Fruit fly (Drosophila melanogaster) whole organism, adult: Measurements from ENCODE around the gene ifc.
A peak's percentile ranks its signal among the peaks of the same experiment; 100 is the strongest.

Experiments used
- CG11617 ChIP-seq: fragments of 200-800 bp; sonication (Bioruptor generic); optimal IDR thresholded peaks from 2 replicates; lab custom pipeline; 2017; ENCODE audit warnings: mild to moderate bottlenecking, missing biosample characterization, missing genetic modification reagents, missing genetic modification characterization
- CG12768 ChIP-seq: fragments of 200-800 bp; sonication (Bioruptor generic); optimal IDR thresholded peaks from 2 replicates; lab custom pipeline; 2017; ENCODE audit warnings: missing biosample characterization, missing genetic modification characterization, mild to moderate bottlenecking, moderate library complexity, missing genetic modification reagents
- CG14711 ChIP-seq: fragments of 200-800 bp; sonication (Bioruptor generic); optimal IDR thresholded peaks from 2 replicates; lab custom pipeline; 2018; ENCODE audit warnings: missing biosample characterization, mild to moderate bottlenecking, missing genetic modification characterization, moderate library complexity
- CG1620 ChIP-seq: fragments of 200-800 bp; sonication (Bioruptor generic); optimal IDR thresholded peaks from 2 replicates; lab custom pipeline; 2016; ENCODE audit warnings: missing biosample characterization, missing genetic modification characterization
- CG33017 ChIP-seq: fragments of 200-800 bp; sonication (Bioruptor generic); optimal IDR thresholded peaks from 2 replicates; lab custom pipeline; 2018; ENCODE audit warnings: missing biosample characterization, mild to moderate bottlenecking, missing genetic modification characterization, moderate library complexity
- CG5204 ChIP-seq: fragments of 200-800 bp; sonication (Bioruptor generic); optimal IDR thresholded peaks from 2 replicates; lab custom pipeline; 2016; ENCODE audit warnings: missing biosample characterization, missing genetic modification characterization
- CG7045 ChIP-seq: fragments of 200-800 bp; sonication (Bioruptor generic); optimal IDR thresholded peaks from 2 replicates; lab custom pipeline; 2017; ENCODE audit warnings: missing biosample characterization, mild to moderate bottlenecking, missing genetic modification characterization
- CG7101 ChIP-seq: fragments of 200-800 bp; sonication (Bioruptor generic); optimal IDR thresholded peaks from 2 replicates; lab custom pipeline; 2018; ENCODE audit warnings: missing biosample characterization, mild to moderate bottlenecking, missing genetic modification characterization, moderate library complexity
- Clk ChIP-seq: fragments of 200-800 bp; sonication (Bioruptor generic); optimal IDR thresholded peaks from 2 replicates; lab custom pipeline; 2017; ENCODE audit warnings: missing biosample characterization, missing genetic modification characterization
- Crg-1 ChIP-seq: fragments of 200-800 bp; sonication (Bioruptor generic); optimal IDR thresholded peaks from 2 replicates; lab custom pipeline; 2016; ENCODE audit warnings: missing biosample characterization, missing genetic modification characterization
- Hr96 ChIP-seq: fragments of 200-800 bp; sonication (Bioruptor generic); optimal IDR thresholded peaks from 2 replicates; lab custom pipeline; 2016; ENCODE audit warnings: missing biosample characterization, missing genetic modification characterization
- Mnt ChIP-seq: fragments of 200-800 bp; sonication (Bioruptor generic); optimal IDR thresholded peaks from 2 replicates; lab custom pipeline; 2016; ENCODE audit warnings: missing biosample characterization, mild to moderate bottlenecking, missing genetic modification characterization
- bab1 ChIP-seq: fragments of 200-800 bp; sonication (Bioruptor generic); optimal IDR thresholded peaks from 3 replicates; lab custom pipeline; 2019; ENCODE audit warnings: missing biosample characterization, mild to moderate bottlenecking, missing genetic modification characterization, moderate library complexity
- cic ChIP-seq: fragments of 200-800 bp; sonication (Bioruptor generic); optimal IDR thresholded peaks from 2 replicates; lab custom pipeline; 2017; ENCODE audit warnings: missing biosample characterization, mild to moderate bottlenecking, missing genetic modification characterization, moderate library complexity
- cnc ChIP-seq, 2 experiments: fragments of >200 bp; optimal IDR thresholded peaks; 2 replicates each; lab custom pipeline; 2017
- kay ChIP-seq: fragments of 200-800 bp; sonication (Bioruptor generic); peaks from one replicate; lab custom pipeline; 2016; ENCODE audit warnings: missing biosample characterization, missing genetic modification characterization, borderline replicate concordance
- ovo ChIP-seq: fragments of 200-800 bp; sonication (Bioruptor generic); optimal IDR thresholded peaks from 2 replicates; lab custom pipeline; 2016; ENCODE audit warnings: missing biosample characterization, missing genetic modification characterization
- pad ChIP-seq: fragments of 200-800 bp; sonication (Bioruptor generic); optimal IDR thresholded peaks from 3 replicates; lab custom pipeline; 2017; ENCODE audit warnings: missing biosample characterization, missing genetic modification characterization, mild to moderate bottlenecking, moderate library complexity, missing genetic modification reagents
- tj ChIP-seq: fragments of 200-800 bp; sonication (Bioruptor generic); optimal IDR thresholded peaks from 3 replicates; lab custom pipeline; 2017; ENCODE audit warnings: missing biosample characterization, mild to moderate bottlenecking, missing genetic modification characterization, moderate library complexity
- toe ChIP-seq: fragments of 200-800 bp; sonication (Bioruptor generic); optimal IDR thresholded peaks from 2 replicates; lab custom pipeline; 2016; ENCODE audit warnings: missing biosample characterization, missing genetic modification characterization

ifc gene

DNA sequence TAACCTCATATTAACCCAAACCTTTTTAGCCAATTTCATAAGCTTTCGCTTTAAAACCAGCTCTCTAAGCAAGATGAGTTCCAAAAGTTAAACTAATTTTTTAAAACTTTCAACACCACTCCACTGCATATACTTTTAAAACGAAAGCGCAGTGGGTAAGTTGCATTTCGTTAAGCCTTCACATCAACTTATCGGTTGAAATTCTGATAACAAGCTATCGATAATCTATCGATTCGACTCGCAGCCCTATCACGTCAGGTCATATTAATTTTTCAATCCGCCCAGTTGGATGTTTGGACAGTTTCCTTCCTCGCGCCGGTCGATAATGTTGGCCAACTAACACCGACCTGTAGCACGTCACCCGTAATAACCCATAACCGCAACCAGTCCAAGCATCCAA, at the start of gene ifc:
ifc (plus strand) TSS at position 255 of the 400 bp plus-strand sequence.
- peak; percentile 45 for TF ChIP-seq Mnt (GFP tag; lab: Kevin White, UChicago)
- no peak for TF ChIP-seq toe (GFP tag; lab: Kevin White, UChicago)
- no peak for TF ChIP-seq CG5204 (GFP tag; lab: Kevin White, UChicago)
- TF ChIP-seq CG7045 (GFP tag; lab: Kevin White, UChicago): no peak
- TF ChIP-seq CG33017 (tag; lab: Kevin White, UChicago): no peak
- peak; percentile 24 for TF ChIP-seq CG14711 (tag; lab: Kevin White, UChicago)
- TF ChIP-seq cic: peak; percentile 17
- TF ChIP-seq Hr96 (GFP tag; lab: Kevin White, UChicago): peak; percentile 36
- no peak for TF ChIP-seq ovo (GFP tag; lab: Kevin White, UChicago)
- peak; percentile 20 for TF ChIP-seq tj (GFP tag; lab: Kevin White, UChicago)
- peak; percentile 3 for TF ChIP-seq CG12768 (GFP tag; lab: Kevin White, UChicago)
- TF ChIP-seq pad (GFP tag; lab: Kevin White, UChicago): no peak
- no peak for TF ChIP-seq kay (GFP tag; lab: Kevin White, UChicago)
- TF ChIP-seq cnc (optimal IDR thresholded peaks at IDR 0.05; lab: Kevin White, UChicago): no peak
- TF ChIP-seq Crg-1: no peak
- peak; percentile 26 for TF ChIP-seq CG11617 (GFP tag; lab: Kevin White, UChicago)
- peak; percentile 50 for TF ChIP-seq CG7101 (tag; lab: Kevin White, UChicago)
- peak; percentile 35 for TF ChIP-seq Clk (GFP tag; lab: Kevin White, UChicago)
- TF ChIP-seq bab1 (GFP tag; lab: Kevin White, UChicago): peak; percentile 61
- peak; percentile 57 for TF ChIP-seq CG1620 (GFP tag; lab: Kevin White, UChicago)

DNA sequence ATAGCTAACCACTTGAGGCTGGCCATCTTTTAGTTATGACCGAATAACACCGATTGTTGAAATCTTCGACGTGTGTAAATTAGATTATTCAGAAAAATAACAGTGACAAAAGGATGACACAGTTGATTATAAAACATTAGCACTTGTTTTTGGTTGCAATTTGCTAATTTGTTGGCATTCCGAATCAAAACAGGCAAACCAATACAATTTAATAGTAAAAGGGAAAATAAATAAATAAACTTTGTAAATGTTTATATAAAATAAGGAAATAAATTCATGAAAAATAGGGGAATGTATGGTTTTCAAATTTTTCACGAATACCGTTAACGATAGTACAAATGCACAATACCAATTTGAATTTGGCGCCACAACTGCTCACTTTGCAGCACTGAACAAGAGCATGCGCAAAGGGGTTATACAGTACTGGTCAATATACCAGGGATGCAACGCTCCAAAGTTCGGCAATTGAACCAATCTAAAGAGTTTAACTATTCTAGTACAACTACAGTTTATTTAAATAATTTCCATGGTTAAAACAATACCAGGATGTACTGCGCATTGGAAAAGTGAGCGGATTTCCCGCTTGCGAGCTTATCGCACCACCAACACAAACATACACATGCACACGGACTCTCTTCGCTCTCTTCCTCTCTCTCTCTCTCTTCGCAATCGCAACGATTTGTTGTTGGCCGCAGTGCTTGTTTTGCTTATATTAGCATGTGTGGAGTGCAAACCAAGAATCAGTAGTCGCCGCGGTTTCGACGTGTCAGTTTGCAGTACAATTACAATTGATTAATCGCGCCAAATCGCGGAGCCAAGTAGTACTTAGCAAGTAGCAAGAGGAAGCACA, 42.7 kb upstream of the ifc start, which contains the start of the genes Sfp26Ad and Gpdh1:
Sfp26Ad (minus strand) TSS at position 76 of the 850 bp plus-strand sequence.
Gpdh1 (plus strand) TSS at position 415 of the 850 bp plus-strand sequence.
- TF ChIP-seq cnc (optimal IDR thresholded peaks at IDR 0.05; lab: Kevin White, UChicago) (no peak), CG33017 (tag; lab: Kevin White, UChicago) (peak; percentile 39), tj (GFP tag; lab: Kevin White, UChicago) (peak; percentile 86), pad (GFP tag; lab: Kevin White, UChicago) (peak; percentile 83), toe (GFP tag; lab: Kevin White, UChicago) (peak; percentile 90), Mnt (GFP tag; lab: Kevin White, UChicago) (peak; percentile 86), CG12768 (GFP tag; lab: Kevin White, UChicago) (peak; percentile 93), ovo (GFP tag; lab: Kevin White, UChicago) (peak; percentile 73), CG7045 (GFP tag; lab: Kevin White, UChicago) (peak; percentile 86), CG14711 (tag; lab: Kevin White, UChicago) (peak; percentile 67), CG7101 (tag; lab: Kevin White, UChicago) (peak; percentile 75), Clk (GFP tag; lab: Kevin White, UChicago) (peak; percentile 74), CG1620 (GFP tag; lab: Kevin White, UChicago) (peak; percentile 93), CG5204 (GFP tag; lab: Kevin White, UChicago) (peak; percentile 89), Hr96 (GFP tag; lab: Kevin White, UChicago) (peak; percentile 83), cic (peak; percentile 94), CG11617 (GFP tag; lab: Kevin White, UChicago) (peak; percentile 64), kay (GFP tag; lab: Kevin White, UChicago) (peak; percentile 93), bab1 (GFP tag; lab: Kevin White, UChicago) (peak; percentile 81), Crg-1 (peak; percentile 88)

DNA sequence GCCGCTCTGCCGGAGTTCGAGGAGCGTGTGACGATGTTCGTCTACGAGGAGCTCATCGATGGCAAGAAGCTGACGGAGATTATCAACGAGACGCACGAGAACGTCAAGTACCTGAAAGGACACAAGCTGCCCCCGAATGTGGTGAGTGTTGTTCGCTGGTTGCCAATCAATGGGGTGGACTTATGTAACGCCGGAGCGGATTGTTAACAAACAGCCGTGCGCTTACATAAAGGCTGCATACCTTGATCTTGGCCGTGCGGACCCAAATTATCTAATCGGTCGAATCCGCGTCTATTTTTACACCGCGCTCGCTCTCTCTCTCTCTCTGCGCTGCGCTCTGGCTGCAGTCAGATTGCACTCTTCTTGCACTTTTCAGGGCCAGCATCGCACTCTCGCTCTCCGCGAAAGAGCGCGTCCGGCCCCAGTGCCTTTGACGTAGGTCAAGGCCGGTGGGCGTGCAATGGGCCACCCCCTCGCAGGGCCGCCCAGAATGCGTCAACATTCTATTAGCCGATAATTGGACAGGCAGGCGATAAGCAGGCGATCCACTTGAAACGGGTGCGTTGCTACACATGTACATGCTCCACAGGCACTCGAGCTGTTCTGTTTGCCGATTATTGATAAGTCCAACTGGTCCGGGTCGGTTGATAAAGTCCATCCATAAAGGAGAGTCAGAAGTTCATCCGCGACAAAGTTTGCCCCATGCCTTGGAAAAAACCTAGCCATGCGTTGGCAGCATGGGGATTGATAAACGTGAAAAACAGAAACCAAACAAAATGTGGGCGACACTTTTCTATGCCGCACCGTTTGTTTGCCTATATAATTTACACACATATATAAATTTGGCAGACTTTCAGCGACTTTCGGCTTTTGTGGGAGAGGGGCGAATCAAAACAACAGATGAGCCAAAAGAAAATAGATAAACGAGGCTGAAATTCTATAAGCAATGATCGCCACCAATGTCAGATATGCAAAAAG, 41.6 kb upstream of the ifc start:
- no peak for TF ChIP-seq Crg-1
- no peak for TF ChIP-seq CG7101 (tag; lab: Kevin White, UChicago)
- TF ChIP-seq Mnt (GFP tag; lab: Kevin White, UChicago): peak; percentile 40
- peak; percentile 12 for TF ChIP-seq bab1 (GFP tag; lab: Kevin White, UChicago)
- TF ChIP-seq CG12768 (GFP tag; lab: Kevin White, UChicago): no peak
- peak; percentile 79 for TF ChIP-seq cic
- TF ChIP-seq CG11617 (GFP tag; lab: Kevin White, UChicago): no peak
- no peak for TF ChIP-seq CG33017 (tag; lab: Kevin White, UChicago)
- TF ChIP-seq pad (GFP tag; lab: Kevin White, UChicago): no peak
- TF ChIP-seq ovo (GFP tag; lab: Kevin White, UChicago): no peak
- no peak for TF ChIP-seq CG1620 (GFP tag; lab: Kevin White, UChicago)
- no peak for TF ChIP-seq CG5204 (GFP tag; lab: Kevin White, UChicago)
- TF ChIP-seq tj (GFP tag; lab: Kevin White, UChicago): no peak
- no peak for TF ChIP-seq kay (GFP tag; lab: Kevin White, UChicago)
- no peak for TF ChIP-seq cnc (optimal IDR thresholded peaks at IDR 0.05; lab: Kevin White, UChicago)
- peak; percentile 58 for TF ChIP-seq Hr96 (GFP tag; lab: Kevin White, UChicago)
- TF ChIP-seq CG14711 (tag; lab: Kevin White, UChicago): no peak
- TF ChIP-seq CG7045 (GFP tag; lab: Kevin White, UChicago): peak; percentile 3
